Fruit fly (Drosophila melanogaster): Measurements from ENCODE around the gene ppk5.
A peak's percentile ranks its signal among the peaks of the same experiment; 100 is the strongest.

ppk5 gene

dm6 chr3L:21516716-21517266, 17.7 kb upstream of the ppk5 start:
- TF ChIP-seq nerfin-2 (GFP tag; IDR thresholded peaks at IDR 0.05; ENCODE audit: partially characterized antibody) (no peak), Eip74EF (GFP tag; optimal IDR thresholded peaks at IDR 0.05) (no peak), Lim3 (GFP tag; IDR thresholded peaks at IDR 0.05) (no peak), CG33213 (GFP tag; optimal IDR thresholded peaks at IDR 0.05) (peak; percentile 62), Neu2 (GFP tag; optimal IDR thresholded peaks at IDR 0.05; ENCODE audit: borderline replicate concordance) (no peak), tna (GFP tag; IDR thresholded peaks at IDR 0.05; ENCODE audit: partially characterized antibody) (no peak), CG10267 (tag; optimal IDR thresholded peaks at IDR 0.05) (peak; percentile 92), CG13287 (GFP tag; IDR thresholded peaks at IDR 0.05; ENCODE audit: partially characterized antibody) (peak; percentile 34; the same call in 1 of the 2 replicates), MTF-1 (GFP tag; optimal IDR thresholded peaks at IDR 0.05; ENCODE audit: borderline replicate concordance) (no peak), CG13296 (GFP tag; optimal IDR thresholded peaks at IDR 0.05) (no peak), CG9215 (GFP tag; IDR thresholded peaks at IDR 0.05) (no peak), D19A (tag; optimal IDR thresholded peaks at IDR 0.05) (peak; percentile 9), CG11695 (GFP tag; IDR thresholded peaks at IDR 0.05) (no peak), fd3F (GFP tag; optimal IDR thresholded peaks at IDR 0.05) (no peak), CG15011 (GFP tag; optimal IDR thresholded peaks at IDR 0.05) (no peak), CG14441 (GFP tag; IDR thresholded peaks at IDR 0.05) (no peak), CG17912 (GFP tag; optimal IDR thresholded peaks at IDR 0.05) (no peak), CG3726 (GFP tag; IDR thresholded peaks at IDR 0.05) (no peak), CG7928 (GFP tag; optimal IDR thresholded peaks at IDR 0.05) (no peak), h (optimal IDR thresholded peaks at IDR 0.05) (no peak), fd64A (GFP tag; optimal IDR thresholded peaks at IDR 0.05) (no peak), Spps (tag; optimal IDR thresholded peaks at IDR 0.05) (no peak), bigmax (GFP tag; optimal IDR thresholded peaks at IDR 0.05) (peak; percentile 100), CG10654 (GFP tag; optimal IDR thresholded peaks at IDR 0.05) (no peak), CG33557 (GFP tag; optimal IDR thresholded peaks at IDR 0.05) (no peak), Fer1 (GFP tag; optimal IDR thresholded peaks at IDR 0.05) (peak; percentile 17), Atf6 (GFP tag; IDR thresholded peaks at IDR 0.05) (no peak), Vsx1 (GFP tag; optimal IDR thresholded peaks at IDR 0.05) (no peak), en (GFP tag; optimal IDR thresholded peaks at IDR 0.05) (no peak), pum (GFP tag; optimal IDR thresholded peaks at IDR 0.05) (no peak), lab (GFP tag; optimal IDR thresholded peaks at IDR 0.05) (no peak), exex (tag; optimal IDR thresholded peaks at IDR 0.05) (no peak), Taf1 (GFP tag; IDR thresholded peaks at IDR 0.05) (no peak), CG3281 (GFP tag; optimal IDR thresholded peaks at IDR 0.05) (peak; percentile 27), sisA (GFP tag; IDR thresholded peaks at IDR 0.05) (no peak), CG4424 (GFP tag; optimal IDR thresholded peaks at IDR 0.05) (peak; percentile 33), phol (tag; optimal IDR thresholded peaks at IDR 0.05) (peak; percentile 36), Antp (GFP tag; optimal IDR thresholded peaks at IDR 0.05) (no peak), Lpt (GFP tag; optimal IDR thresholded peaks at IDR 0.05) (no peak), pros (GFP tag; optimal IDR thresholded peaks at IDR 0.05) (no peak), Oli (tag; optimal IDR thresholded peaks at IDR 0.05) (no peak), stc (GFP tag; IDR thresholded peaks at IDR 0.05) (no peak), Ptx1 (GFP tag; IDR thresholded peaks at IDR 0.05) (no peak), CG2199 (GFP tag; IDR thresholded peaks at IDR 0.05) (no peak), scrt (GFP tag; optimal IDR thresholded peaks at IDR 0.05) (peak; percentile 70), bab2 (GFP tag; optimal IDR thresholded peaks at IDR 0.05) (no peak), Stat92E (GFP tag; optimal IDR thresholded peaks at IDR 0.05) (no peak), ro (GFP tag; IDR thresholded peaks at IDR 0.05) (no peak), zfh1 (GFP tag; IDR thresholded peaks at IDR 0.05) (no peak), Kr (GFP tag; optimal IDR thresholded peaks at IDR 0.05) (no peak), Side (GFP tag; optimal IDR thresholded peaks at IDR 0.05) (peak; percentile 35)

Data from whole organism, embryonic.